Worm (Caenorhabditis elegans) whole organism, young adult: ENCODE measurements around the gene clec-78.

Experiments
- B0019.2 ChIP-seq: fragments of 200-800 bp; sonication (Bioruptor generic); conservative IDR thresholded peaks from 2 replicates; pipeline ENCODE4 v1.3.6; 2022; ENCODE audit warnings: missing genetic modification reagents, missing genetic modification characterization, missing compliant biosample characterization
- C06A6.2 ChIP-seq: fragments of 200-800 bp; sonication (Bioruptor generic); conservative IDR thresholded peaks from 2 replicates; pipeline ENCODE4 v1.3.6; 2022; ENCODE audit warnings: missing genetic modification characterization, missing compliant biosample characterization
- C17E4.6 ChIP-seq: fragments of 200-800 bp; sonication (Bioruptor generic); IDR thresholded peaks from 2 replicates; pipeline ENCODE4 v1.3.6; 2022; ENCODE audit warnings: missing genetic modification reagents, missing genetic modification characterization, missing compliant biosample characterization
- F39B2.1 ChIP-seq: fragments of 200-800 bp; sonication (Bioruptor generic); IDR thresholded peaks from 2 replicates; pipeline ENCODE4 v1.3.6; 2022; ENCODE audit warnings: missing genetic modification reagents, missing genetic modification characterization, missing compliant biosample characterization
- F52B5.7 ChIP-seq: sonication (generic microtip); optimal IDR thresholded peaks from 2 replicates; lab custom pipeline; 2016; ENCODE audit warnings: mild to moderate bottlenecking, missing genetic modification characterization, missing compliant biosample characterization
- F55B11.4 ChIP-seq: sonication (generic microtip); optimal IDR thresholded peaks from 2 replicates; lab custom pipeline; 2016; ENCODE audit warnings: missing compliant biosample characterization, missing genetic modification characterization, borderline replicate concordance; ENCODE audit not compliant: insufficient read depth
- T26A5.8 ChIP-seq: sonication (generic microtip); optimal IDR thresholded peaks from 2 replicates; lab custom pipeline; 2016; ENCODE audit warnings: missing genetic modification characterization, missing compliant biosample characterization
- Y53F4B.3 ChIP-seq: fragments of 200-800 bp; sonication (Bioruptor generic); IDR thresholded peaks from 2 replicates; pipeline ENCODE4 v1.3.6; 2022; ENCODE audit warnings: missing genetic modification reagents, missing genetic modification characterization, missing compliant biosample characterization
- Y56A3A.18 ChIP-seq: fragments of 200-800 bp; sonication (Bioruptor generic); IDR thresholded peaks from 2 replicates; pipeline ENCODE4 v1.3.6; 2022; ENCODE audit warnings: missing genetic modification reagents, missing genetic modification characterization, missing compliant biosample characterization
- Y67H2A.10 ChIP-seq: fragments of 200-800 bp; sonication (Bioruptor generic); conservative IDR thresholded peaks from 2 replicates; pipeline ENCODE4 v1.3.6; 2022; ENCODE audit warnings: missing genetic modification reagents, missing genetic modification characterization, missing compliant biosample characterization
- ama-1 ChIP-seq, 3 experiments: fragments of 150-350 bp in 1 of 3; sonication (generic microtip) in 2 of 3; optimal IDR thresholded peaks; 2 replicates each; lab custom pipeline; 2014 to 2018; ENCODE audit warnings: missing biosample characterization in 2 of 3, missing genetic modification characterization in 2 of 3, missing genetic modification reagents in 2 of 3
- athp-1 ChIP-seq: sonication (generic microtip); optimal IDR thresholded peaks from 2 replicates; lab custom pipeline; 2017; ENCODE audit warnings: mild to moderate bottlenecking, missing genetic modification characterization, missing compliant biosample characterization
- bed-2 ChIP-seq: fragments of 200-800 bp; sonication (Bioruptor generic); IDR thresholded peaks from 2 replicates; pipeline ENCODE4 v1.3.6; 2022; ENCODE audit warnings: missing genetic modification reagents, missing genetic modification characterization, missing compliant biosample characterization
- ccch-3 ChIP-seq: fragments of 200-800 bp; sonication (Bioruptor generic); optimal IDR thresholded peaks from 2 replicates; lab custom pipeline; 2018; ENCODE audit warnings: mild to moderate bottlenecking, missing genetic modification characterization, missing compliant biosample characterization
- cebp-1 ChIP-seq, 2 experiments: fragments of 200-800 bp in 1 of 2; sonication (Bioruptor generic) in 1 of 2; sonication (generic microtip) in 1 of 2; IDR thresholded peaks in 1 of 2; optimal IDR thresholded peaks in 1 of 2; 2 replicates each; pipeline versions ENCODE4 v1.3.6 to Lab custom; 2017 to 2022; ENCODE audit warnings: missing compliant biosample characterization in 2 of 2, missing genetic modification characterization in 2 of 2, mild to moderate bottlenecking in 1 of 2, missing genetic modification reagents in 1 of 2, moderate library complexity in 1 of 2
- ceh-79 ChIP-seq: sonication (generic microtip); optimal IDR thresholded peaks from 2 replicates; lab custom pipeline; 2017; ENCODE audit warnings: mild to moderate bottlenecking, missing genetic modification characterization, missing compliant biosample characterization
- chd-7 ChIP-seq: sonication (generic microtip); optimal IDR thresholded peaks from 2 replicates; lab custom pipeline; 2016; ENCODE audit warnings: mild to moderate bottlenecking, missing genetic modification characterization, moderate library complexity, missing compliant biosample characterization
- dox-1 ChIP-seq: fragments of 200-800 bp; sonication (Bioruptor generic); IDR thresholded peaks from 2 replicates; pipeline ENCODE4 v1.3.6; 2022; ENCODE audit warnings: missing genetic modification reagents, missing genetic modification characterization, missing compliant biosample characterization
- efl-1 ChIP-seq: fragments of 150-350 bp; optimal IDR thresholded peaks from 2 replicates; lab custom pipeline; 2014; ENCODE audit warnings: missing biosample characterization, missing genetic modification reagents, missing genetic modification characterization
- egl-44 ChIP-seq: fragments of 200-800 bp; sonication (Bioruptor generic); IDR thresholded peaks from 2 replicates; pipeline ENCODE4 v1.3.6; 2022; ENCODE audit warnings: missing genetic modification reagents, missing genetic modification characterization, missing compliant biosample characterization
- ekl-4 ChIP-seq: fragments of 200-800 bp; sonication (Bioruptor generic); IDR thresholded peaks from 2 replicates; pipeline ENCODE4 v1.3.6; 2022; ENCODE audit warnings: missing genetic modification reagents, missing genetic modification characterization, missing compliant biosample characterization
- ets-4 ChIP-seq: fragments of 200-800 bp; sonication (Bioruptor generic); optimal IDR thresholded peaks from 2 replicates; lab custom pipeline; 2018; ENCODE audit warnings: mild to moderate bottlenecking, missing genetic modification characterization, missing compliant biosample characterization
- him-1 ChIP-seq: sonication (generic microtip); optimal IDR thresholded peaks from 2 replicates; lab custom pipeline; 2016; ENCODE audit warnings: missing genotype, missing genetic modification reagents, missing genetic modification characterization, missing compliant biosample characterization
- hlh-26 ChIP-seq: fragments of 200-800 bp; sonication (Bioruptor generic); conservative IDR thresholded peaks from 2 replicates; pipeline ENCODE4 v1.3.6; 2022; ENCODE audit warnings: missing genetic modification reagents, missing genetic modification characterization, missing compliant biosample characterization
- lag-1 ChIP-seq: fragments of 200-800 bp; sonication (Bioruptor generic); IDR thresholded peaks from 2 replicates; pipeline ENCODE4 v1.3.6; 2022; ENCODE audit warnings: missing genetic modification reagents, missing genetic modification characterization, missing compliant biosample characterization
- lin-54 ChIP-seq: fragments of 200-800 bp; sonication (Bioruptor generic); optimal IDR thresholded peaks from 2 replicates; lab custom pipeline; 2018; ENCODE audit warnings: mild to moderate bottlenecking, missing genetic modification characterization, missing compliant biosample characterization
- lsy-27 ChIP-seq: sonication (generic microtip); optimal IDR thresholded peaks from 2 replicates; lab custom pipeline; 2017; ENCODE audit warnings: missing genetic modification characterization, mild to moderate bottlenecking, missing compliant biosample characterization, antibody characterized with exemption, missing genotype, borderline replicate concordance; ENCODE audit not compliant: insufficient read depth
- mcd-1 ChIP-seq: fragments of 200-800 bp; sonication (Bioruptor generic); IDR thresholded peaks from 2 replicates; pipeline ENCODE4 v1.3.6; 2022; ENCODE audit warnings: missing genetic modification reagents, missing genetic modification characterization, missing compliant biosample characterization
- mel-28 ChIP-seq: sonication (generic microtip); optimal IDR thresholded peaks from 2 replicates; lab custom pipeline; 2016; ENCODE audit warnings: borderline replicate concordance, mild to moderate bottlenecking, missing genetic modification characterization, missing compliant biosample characterization
- nfya-1 ChIP-seq: sonication (generic microtip); optimal IDR thresholded peaks from 2 replicates; lab custom pipeline; 2017; ENCODE audit warnings: antibody characterized with exemption, missing compliant biosample characterization, missing genetic modification characterization, borderline replicate concordance; ENCODE audit not compliant: insufficient read depth
- nhr-80 ChIP-seq: sonication (generic microtip); optimal IDR thresholded peaks from 2 replicates; lab custom pipeline; 2016; ENCODE audit warnings: missing genetic modification characterization, missing compliant biosample characterization
- rcor-1 ChIP-seq: fragments of 200-800 bp; sonication (Bioruptor generic); IDR thresholded peaks from 2 replicates; pipeline ENCODE4 v1.3.6; 2022; ENCODE audit warnings: missing genetic modification reagents, missing genetic modification characterization, missing compliant biosample characterization
- rec-8 ChIP-seq, 2 experiments: sonication (generic microtip); optimal IDR thresholded peaks; 2 replicates each; lab custom pipeline; 2016; ENCODE audit warnings: mild to moderate bottlenecking in 2 of 2, missing genetic modification characterization in 2 of 2, missing genetic modification reagents in 2 of 2, missing genotype in 2 of 2, missing biosample characterization in 1 of 2, missing compliant biosample characterization in 1 of 2, moderate library complexity in 1 of 2
- snpc-1.1 ChIP-seq: sonication (generic microtip); optimal IDR thresholded peaks from 2 replicates; lab custom pipeline; 2017; ENCODE audit warnings: missing genetic modification characterization, mild to moderate bottlenecking, missing compliant biosample characterization, antibody characterized with exemption, moderate library complexity, missing genotype, missing genetic modification reagents; ENCODE audit not compliant: insufficient read depth
- somi-1 ChIP-seq: fragments of 200-800 bp; sonication (Bioruptor generic); optimal IDR thresholded peaks from 2 replicates; lab custom pipeline; 2018; ENCODE audit warnings: mild to moderate bottlenecking, missing genetic modification characterization, missing compliant biosample characterization
- zfh-2 ChIP-seq: fragments of 200-800 bp; sonication (Bioruptor generic); conservative IDR thresholded peaks from 2 replicates; pipeline ENCODE4 v1.3.6; 2022; ENCODE audit warnings: missing genetic modification reagents, missing genetic modification characterization, missing compliant biosample characterization
- zim-3 ChIP-seq: sonication (generic microtip); optimal IDR thresholded peaks from 2 replicates; lab custom pipeline; 2017; ENCODE audit warnings: mild to moderate bottlenecking, missing genetic modification characterization, moderate library complexity, missing compliant biosample characterization
- ztf-22 ChIP-seq: fragments of 200-800 bp; sonication (Bioruptor generic); optimal IDR thresholded peaks from 2 replicates; lab custom pipeline; 2018; ENCODE audit warnings: mild to moderate bottlenecking, missing genetic modification characterization, moderate library complexity, missing compliant biosample characterization
- ztf-25 ChIP-seq: fragments of 200-800 bp; sonication (Bioruptor generic); IDR thresholded peaks from 2 replicates; pipeline ENCODE4 v1.3.6; 2022; ENCODE audit warnings: missing genetic modification reagents, missing genetic modification characterization, missing compliant biosample characterization
- ztf-26 ChIP-seq: sonication (generic microtip); optimal IDR thresholded peaks from 2 replicates; lab custom pipeline; 2017; ENCODE audit warnings: missing genetic modification characterization, missing compliant biosample characterization
- ztf-28 ChIP-seq: fragments of 200-800 bp; sonication (Bioruptor generic); IDR thresholded peaks from 2 replicates; pipeline ENCODE4 v1.3.6; 2022; ENCODE audit warnings: missing genetic modification reagents, missing genetic modification characterization, missing compliant biosample characterization

clec-78 gene

DNA sequence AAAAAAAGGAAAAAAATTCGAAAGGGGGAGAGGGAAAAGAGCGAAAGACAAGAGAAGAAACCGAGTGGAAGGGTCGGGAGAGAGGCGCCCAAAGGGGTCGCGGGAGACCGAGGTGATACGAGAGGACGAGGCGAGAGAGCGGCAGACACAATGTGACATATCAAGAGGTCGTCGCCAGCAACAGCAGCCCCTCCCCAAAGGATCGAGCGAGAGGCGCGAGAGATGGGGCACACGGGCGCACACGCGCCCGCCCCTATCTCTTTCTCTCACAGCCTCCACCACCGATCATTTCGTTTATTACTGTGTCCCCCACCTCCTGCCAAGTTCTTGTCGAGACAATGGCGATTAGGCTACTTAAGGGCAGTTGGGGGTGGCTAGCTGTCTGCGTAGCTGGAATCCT, 39.3 kb downstream of the clec-78 start (continued):
- TF ChIP-seq chd-7 (tag; lab: Kevin White, UChicago) (peak; percentile 68), athp-1 (tag; lab: Kevin White, UChicago) (no peak), him-1 (tag; lab: Kevin White, UChicago) (no peak), lag-1 (GFP tag; lab: Robert Waterston, UW) (no peak), mel-28 (tag; lab: Kevin White, UChicago) (no peak), ztf-25 (no peak), lin-54 (peak; percentile 53), rcor-1 (0 out of 2 replicates have a peak, but pooled peaks have one; percentile 34), bed-2 (GFP tag; lab: Robert Waterston, UW) (no peak), mcd-1 (GFP tag; lab: Robert Waterston, UW) (peak; percentile 64), hlh-26 (GFP tag; lab: Robert Waterston, UW) (no peak), dox-1 (GFP tag; lab: Robert Waterston, UW) (peak; percentile 90), egl-44 (GFP tag; lab: Robert Waterston, UW) (peak; percentile 91), T26A5.8 (tag; lab: Kevin White, UChicago) (no peak), ama-1 (optimal IDR thresholded peaks at IDR 0.05; lab: Kevin White, UChicago) (no peak), ama-1 (GFP tag; optimal IDR thresholded peaks at IDR 0.05; lab: Kevin White, UChicago) (no peak), lsy-27 (tag; lab: Kevin White, UChicago) (no peak), nfya-1 (no peak), zfh-2 (GFP tag; lab: Robert Waterston, UW) (peak; percentile 99), F52B5.7 (tag; lab: Kevin White, UChicago) (peak; percentile 15), zim-3 (tag; lab: Kevin White, UChicago) (no peak), Y67H2A.10 (GFP tag; lab: Robert Waterston, UW) (no peak), efl-1 (GFP tag; lab: Kevin White, UChicago) (no peak), Y56A3A.18 (GFP tag; lab: Robert Waterston, UW) (no peak; the same call in 1 of the 2 replicates), ets-4 (GFP tag; lab: Kevin White, UChicago) (peak; percentile 42), snpc-1.1 (tag; lab: Kevin White, UChicago) (no peak), ekl-4 (GFP tag; lab: Robert Waterston, UW) (0 out of 2 replicates have a peak, but pooled peaks have one; percentile 18), ztf-26 (tag; lab: Kevin White, UChicago) (peak; percentile 73), ccch-3 (GFP tag; lab: Kevin White, UChicago) (no peak), F39B2.1 (GFP tag; lab: Robert Waterston, UW) (no peak), ceh-79 (tag; lab: Kevin White, UChicago) (no peak), Y53F4B.3 (no peak), C06A6.2 (GFP tag; lab: Robert Waterston, UW) (no peak), F55B11.4 (tag; lab: Kevin White, UChicago) (no peak), rec-8 (tag; optimal IDR thresholded peaks at IDR 0.05; lab: Kevin White, UChicago) (no peak), B0019.2 (no peak), C17E4.6 (GFP tag; lab: Robert Waterston, UW) (no peak), ztf-28 (GFP tag; lab: Robert Waterston, UW) (0 out of 2 replicates have a peak, but pooled peaks have one; percentile 62)

DNA sequence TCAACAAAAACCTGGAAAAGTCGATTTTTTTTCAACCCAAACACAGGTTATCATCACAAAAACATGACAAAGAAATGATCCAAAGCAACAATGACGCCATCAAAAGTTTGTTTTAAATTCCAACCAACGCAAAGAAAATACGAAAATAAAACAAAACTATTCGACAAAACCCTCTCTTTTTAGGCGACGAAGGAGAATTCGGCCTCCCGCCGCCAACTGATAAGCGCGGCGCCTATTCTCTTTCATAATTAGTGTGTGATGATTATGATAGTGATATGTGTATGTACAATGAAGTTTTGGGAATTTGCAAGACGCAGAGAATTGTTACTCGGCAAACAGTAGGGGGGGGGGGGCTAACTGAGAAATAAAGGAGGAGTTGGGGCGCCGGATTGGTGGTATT, 40.4 kb downstream of the clec-78 start:
- peak; percentile 3 for TF ChIP-seq ztf-22 (GFP tag; lab: Kevin White, UChicago)
- no peak for TF ChIP-seq snpc-1.1 (tag; lab: Kevin White, UChicago)
- TF ChIP-seq dox-1 (GFP tag; lab: Robert Waterston, UW) = peak; percentile 57
- no peak for TF ChIP-seq somi-1 (GFP tag; lab: Kevin White, UChicago)
- TF ChIP-seq nhr-80 (tag; lab: Kevin White, UChicago) = peak; percentile 60
- no peak for TF ChIP-seq bed-2 (GFP tag; lab: Robert Waterston, UW)
- TF ChIP-seq nfya-1 = no peak
- TF ChIP-seq cebp-1 (GFP tag; IDR thresholded peaks at IDR 0.05; lab: Robert Waterston, UW) = 0 out of 2 replicates have a peak, but pooled peaks have one; percentile 11
- TF ChIP-seq cebp-1 (tag; optimal IDR thresholded peaks at IDR 0.05; lab: Kevin White, UChicago) = peak; percentile 35
- TF ChIP-seq, all 124 proteins: peak for 4
